Worm (Caenorhabditis elegans) whole organism, L4 larva: ENCODE results near the gene C42D4.13.

Experiments
- D1046.2 ChIP-seq: fragments of 200-800 bp; sonication (Bioruptor generic); IDR thresholded peaks from 2 replicates; pipeline ENCODE4 v1.3.6; 2022; ENCODE audit warnings: missing genetic modification characterization, missing compliant biosample characterization
- F44E2.7 ChIP-seq: fragments of 200-800 bp; sonication (Bioruptor generic); IDR thresholded peaks from 2 replicates; pipeline ENCODE4 v2.1.2; 2022; ENCODE audit warnings: missing genetic modification characterization, missing compliant biosample characterization
- T20F7.1 ChIP-seq: fragments of 200-800 bp; sonication (Bioruptor generic); optimal IDR thresholded peaks from 2 replicates; lab custom pipeline; 2018; ENCODE audit warnings: mild to moderate bottlenecking, missing genetic modification characterization, missing compliant biosample characterization
- T26A8.4 ChIP-seq: fragments of 200-800 bp; sonication (Bioruptor generic); IDR thresholded peaks from 2 replicates; pipeline ENCODE4 v1.3.6; 2022; ENCODE audit warnings: missing genetic modification characterization, missing compliant biosample characterization
- Y105C5A.15 ChIP-seq: fragments of 200-800 bp; sonication (Bioruptor generic); IDR thresholded peaks from 2 replicates; pipeline ENCODE4 v1.3.6; 2022; ENCODE audit warnings: missing genetic modification characterization, missing compliant biosample characterization
- Y48G9A.11 ChIP-seq: fragments of 200-800 bp; sonication (Bioruptor generic); IDR thresholded peaks from 2 replicates; pipeline ENCODE4 v1.3.6; 2022; ENCODE audit warnings: missing genetic modification reagents, missing genetic modification characterization, missing compliant biosample characterization
- Y5F2A.4 ChIP-seq: fragments of 200-800 bp; sonication (Bioruptor generic); optimal IDR thresholded peaks from 2 replicates; lab custom pipeline; 2018; ENCODE audit warnings: mild to moderate bottlenecking, missing genetic modification characterization, missing compliant biosample characterization
- ZK337.2 ChIP-seq: fragments of 200-800 bp; sonication (Bioruptor generic); IDR thresholded peaks from 2 replicates; pipeline ENCODE4 v1.3.6; 2022; ENCODE audit warnings: missing genetic modification reagents, missing genetic modification characterization, missing compliant biosample characterization
- ZK546.5 ChIP-seq, 2 experiments: sonication (generic microtip); optimal IDR thresholded peaks; 2 replicates each; lab custom pipeline; 2017; ENCODE audit warnings: missing biosample characterization in 2 of 2, missing genetic modification characterization in 2 of 2
- aha-1 ChIP-seq: fragments of 150-350 bp; peaks from one replicate; lab custom pipeline; 2014; ENCODE audit warnings: missing biosample characterization, missing genetic modification characterization
- ceh-20 ChIP-seq: fragments of 200-800 bp; sonication (Bioruptor generic); IDR thresholded peaks from 2 replicates; pipeline ENCODE4 v1.3.6; 2022; ENCODE audit warnings: missing genetic modification reagents, missing genetic modification characterization, missing compliant biosample characterization
- ceh-32 ChIP-seq: sonication (generic microtip); optimal IDR thresholded peaks from 2 replicates; lab custom pipeline; 2016; ENCODE audit warnings: mild to moderate bottlenecking, missing genetic modification characterization, missing compliant biosample characterization; ENCODE audit not compliant: poor library complexity
- ceh-62 ChIP-seq: sonication (generic microtip); optimal IDR thresholded peaks from 2 replicates; lab custom pipeline; 2017; ENCODE audit warnings: missing biosample characterization, missing genetic modification characterization
- ceh-82 ChIP-seq: sonication (generic microtip); optimal IDR thresholded peaks from 2 replicates; lab custom pipeline; 2017; ENCODE audit warnings: missing biosample characterization, missing genetic modification characterization
- daf-12 ChIP-seq: fragments of 150-350 bp; optimal IDR thresholded peaks from 2 replicates; lab custom pipeline; 2014; ENCODE audit warnings: missing biosample characterization, missing genetic modification reagents, missing genetic modification characterization
- daf-19 ChIP-seq: fragments of 200-800 bp; sonication (Bioruptor generic); conservative IDR thresholded peaks from 2 replicates; pipeline ENCODE4 v1.3.6; 2022; ENCODE audit warnings: missing genetic modification characterization, missing compliant biosample characterization
- dmd-6 ChIP-seq: fragments of 200-800 bp; sonication (Bioruptor generic); IDR thresholded peaks from 2 replicates; pipeline ENCODE4 v1.3.6; 2022; ENCODE audit warnings: missing genetic modification reagents, missing genetic modification characterization, missing compliant biosample characterization
- dve-1 ChIP-seq: sonication (generic microtip); optimal IDR thresholded peaks from 2 replicates; lab custom pipeline; 2017; ENCODE audit warnings: antibody characterized with exemption, mild to moderate bottlenecking, missing genetic modification characterization, missing compliant biosample characterization; ENCODE audit not compliant: insufficient read depth
- egl-27 ChIP-seq: sonication (generic microtip); optimal IDR thresholded peaks from 3 replicates; lab custom pipeline; 2017; ENCODE audit warnings: missing biosample characterization, missing genetic modification reagents, missing genetic modification characterization
- fkh-10 ChIP-seq: fragments of 150-350 bp; optimal IDR thresholded peaks from 2 replicates; lab custom pipeline; 2014; ENCODE audit warnings: missing biosample characterization, missing genetic modification reagents, missing genetic modification characterization
- hif-1 ChIP-seq, 2 experiments: sonication (generic microtip); optimal IDR thresholded peaks; 2 replicates each; lab custom pipeline; 2016 to 2017; ENCODE audit warnings: missing compliant biosample characterization in 2 of 2, missing genetic modification characterization in 2 of 2, missing genetic modification reagents in 2 of 2, missing genotype in 2 of 2, mild to moderate bottlenecking in 1 of 2
- hlh-11 ChIP-seq: fragments of 200-800 bp; sonication (Bioruptor generic); optimal IDR thresholded peaks from 2 replicates; lab custom pipeline; 2018; ENCODE audit warnings: mild to moderate bottlenecking, missing genetic modification characterization, missing compliant biosample characterization
- hlh-30 ChIP-seq: sonication (generic microtip); optimal IDR thresholded peaks from 2 replicates; lab custom pipeline; 2017; ENCODE audit warnings: antibody characterized with exemption, mild to moderate bottlenecking, missing genetic modification characterization, missing compliant biosample characterization; ENCODE audit not compliant: insufficient read depth
- lim-7 ChIP-seq: fragments of 200-800 bp; sonication (Bioruptor generic); IDR thresholded peaks from 2 replicates; pipeline ENCODE4 v1.3.6; 2022; ENCODE audit warnings: missing genetic modification characterization, missing compliant biosample characterization
- lin-38 ChIP-seq: fragments of 200-800 bp; sonication (Bioruptor generic); IDR thresholded peaks from 2 replicates; pipeline ENCODE4 v1.3.6; 2022; ENCODE audit warnings: missing genetic modification reagents, missing genetic modification characterization, missing compliant biosample characterization
- lsy-2 ChIP-seq, 2 experiments: fragments of 150-350 bp in 1 of 2; sonication (generic microtip) in 1 of 2; optimal IDR thresholded peaks; 2 replicates each; lab custom pipeline; 2014 to 2017; ENCODE audit warnings: missing biosample characterization in 2 of 2, missing genetic modification characterization in 2 of 2
- mdl-1 ChIP-seq, 2 experiments: fragments of 150-350 bp in 1 of 2; sonication (generic microtip) in 1 of 2; optimal IDR thresholded peaks; 2 replicates each; lab custom pipeline; 2014 to 2017; ENCODE audit warnings: missing biosample characterization in 2 of 2, missing genetic modification characterization in 2 of 2
- mdt-29 ChIP-seq: fragments of 200-800 bp; sonication (Bioruptor generic); IDR thresholded peaks from 2 replicates; pipeline ENCODE4 v1.3.6; 2022; ENCODE audit warnings: missing genetic modification reagents, missing genetic modification characterization, missing compliant biosample characterization
- mep-1 ChIP-seq: fragments of 150-350 bp; sonication (generic microtip); optimal IDR thresholded peaks from 3 replicates; lab custom pipeline; 2014; ENCODE audit warnings: missing biosample characterization, missing genetic modification characterization
- mes-2 ChIP-seq: sonication (generic microtip); optimal IDR thresholded peaks from 2 replicates; lab custom pipeline; 2016; ENCODE audit warnings: missing genotype, mild to moderate bottlenecking, missing genetic modification characterization, missing compliant biosample characterization; ENCODE audit not compliant: poor library complexity, severe bottlenecking
- mxl-3 ChIP-seq: fragments of 200-800 bp; sonication (Bioruptor generic); optimal IDR thresholded peaks from 2 replicates; lab custom pipeline; 2018; ENCODE audit warnings: mild to moderate bottlenecking, missing genetic modification characterization, missing compliant biosample characterization
- nhr-102 ChIP-seq: sonication (generic microtip); optimal IDR thresholded peaks from 2 replicates; lab custom pipeline; 2016; ENCODE audit warnings: mild to moderate bottlenecking, missing genetic modification characterization, moderate library complexity, missing compliant biosample characterization
- nhr-11 ChIP-seq: fragments of 150-350 bp; optimal IDR thresholded peaks from 2 replicates; lab custom pipeline; 2014; ENCODE audit warnings: missing biosample characterization, missing genetic modification characterization
- nhr-237 ChIP-seq: sonication (generic microtip); optimal IDR thresholded peaks from 2 replicates; lab custom pipeline; 2017; ENCODE audit warnings: missing biosample characterization, missing genetic modification characterization
- nhr-25 ChIP-seq: sonication (generic microtip); optimal IDR thresholded peaks from 2 replicates; lab custom pipeline; 2017; ENCODE audit warnings: missing genetic modification characterization, mild to moderate bottlenecking, missing compliant biosample characterization, antibody characterized with exemption, moderate library complexity, borderline replicate concordance; ENCODE audit not compliant: insufficient read depth
- nhr-28 ChIP-seq: fragments of 150-350 bp; optimal IDR thresholded peaks from 2 replicates; lab custom pipeline; 2014; ENCODE audit warnings: missing biosample characterization, missing genetic modification characterization
- nhr-41 ChIP-seq: fragments of 200-800 bp; sonication (Bioruptor generic); IDR thresholded peaks from 2 replicates; pipeline ENCODE4 v1.3.6; 2022; ENCODE audit warnings: missing genetic modification reagents, missing genetic modification characterization, missing compliant biosample characterization
- nhr-48 ChIP-seq: sonication (generic microtip); optimal IDR thresholded peaks from 2 replicates; lab custom pipeline; 2016; ENCODE audit warnings: mild to moderate bottlenecking, missing genetic modification characterization, missing compliant biosample characterization
- nhr-76 ChIP-seq: fragments of 150-350 bp; optimal IDR thresholded peaks from 2 replicates; lab custom pipeline; 2014; ENCODE audit warnings: missing biosample characterization, missing genetic modification characterization
- rbr-2 ChIP-seq: sonication (generic microtip); optimal IDR thresholded peaks from 2 replicates; lab custom pipeline; 2016; ENCODE audit warnings: missing genotype, missing genetic modification characterization, missing compliant biosample characterization
- skn-1 ChIP-seq: fragments of 150-350 bp; optimal IDR thresholded peaks from 2 replicates; lab custom pipeline; 2014; ENCODE audit warnings: missing biosample characterization, missing genetic modification characterization
- spr-1 ChIP-seq: sonication (generic microtip); optimal IDR thresholded peaks from 2 replicates; lab custom pipeline; 2016; ENCODE audit warnings: mild to moderate bottlenecking, missing genetic modification characterization, missing compliant biosample characterization
- spr-3 ChIP-seq: fragments of 200-800 bp; sonication (Bioruptor generic); optimal IDR thresholded peaks from 2 replicates; lab custom pipeline; 2018; ENCODE audit warnings: mild to moderate bottlenecking, missing genetic modification characterization, missing compliant biosample characterization
- tag-97 ChIP-seq: fragments of 200-800 bp; sonication (Bioruptor generic); IDR thresholded peaks from 2 replicates; pipeline ENCODE4 v1.3.6; 2022; ENCODE audit warnings: missing genetic modification characterization, missing compliant biosample characterization
- tra-1 ChIP-seq: fragments of 200-800 bp; sonication (Bioruptor generic); IDR thresholded peaks from 2 replicates; pipeline ENCODE4 v1.3.6; 2022; ENCODE audit warnings: missing genetic modification reagents, missing genetic modification characterization, missing compliant biosample characterization
- unc-39 ChIP-seq: sonication (generic microtip); optimal IDR thresholded peaks from 2 replicates; lab custom pipeline; 2017; ENCODE audit warnings: missing biosample characterization, missing genetic modification characterization
- unc-62 ChIP-seq, 3 experiments: fragments of 150-350 bp in 1 of 3; sonication (generic microtip); optimal IDR thresholded peaks in 2 of 3; peaks in 1 of 3; 1 replicate in 1 of 3; 2 replicates in 2 of 3; lab custom pipeline; 2014 to 2017; ENCODE audit warnings: missing biosample characterization in 3 of 3, missing genetic modification characterization in 3 of 3, missing genetic modification reagents in 3 of 3, missing genotype in 1 of 3
- zfp-3 ChIP-seq: fragments of 200-800 bp; sonication (Bioruptor generic); conservative IDR thresholded peaks from 2 replicates; pipeline ENCODE4 v1.3.6; 2022; ENCODE audit warnings: missing genetic modification reagents, missing genetic modification characterization, missing compliant biosample characterization
- zip-2 ChIP-seq: fragments of 150-350 bp; optimal IDR thresholded peaks from 2 replicates; lab custom pipeline; 2014; ENCODE audit warnings: missing biosample characterization, missing genetic modification characterization
- ztf-11 ChIP-seq: fragments of 150-350 bp; optimal IDR thresholded peaks from 2 replicates; lab custom pipeline; 2014; ENCODE audit warnings: missing biosample characterization, missing genetic modification characterization

The C42D4.13 gene

ce11 chrIV:7147722-7148121, 40.2 kb downstream of the C42D4.13 start (continued):
- TF ChIP-seq F44E2.7 (GFP tag; lab: Robert Waterston, UW) (no peak), skn-1 (no peak), ceh-82 (tag; lab: Kevin White, UChicago) (no peak), ceh-20 (GFP tag; lab: Robert Waterston, UW) (no peak), mdt-29 (GFP tag; lab: Robert Waterston, UW) (no peak), dve-1 (tag; lab: Kevin White, UChicago) (peak; percentile 25), lim-7 (GFP tag; lab: Robert Waterston, UW) (no peak), ceh-62 (tag; lab: Kevin White, UChicago) (no peak), nhr-41 (GFP tag; lab: Robert Waterston, UW) (no peak), rbr-2 (tag; lab: Kevin White, UChicago) (peak; percentile 13), D1046.2 (no peak), nhr-28 (tag; lab: Kevin White, UChicago) (peak; percentile 57), aha-1 (tag; lab: Kevin White, UChicago) (no peak), ceh-32 (tag; lab: Kevin White, UChicago) (no peak), ZK337.2 (no peak), daf-19 (no peak), mep-1 (tag; lab: Kevin White, UChicago) (peak; percentile 38), fkh-10 (GFP tag; lab: Kevin White, UChicago) (peak; percentile 15), Y105C5A.15 (GFP tag; lab: Robert Waterston, UW) (no peak), nhr-76 (no peak), T26A8.4 (no peak), Y48G9A.11 (no peak), lin-38 (GFP tag; lab: Robert Waterston, UW) (peak; percentile 29; the same call in 1 of the 2 replicates), zip-2 (tag; lab: Kevin White, UChicago) (no peak), nhr-237 (no peak), mes-2 (tag; lab: Kevin White, UChicago) (peak; percentile 6), nhr-48 (no peak), egl-27 (no peak), spr-1 (no peak), nhr-11 (tag; lab: Kevin White, UChicago) (no peak), dmd-6 (GFP tag; lab: Robert Waterston, UW) (no peak)

ce11 chrIV:7144670-7145257, 43.2 kb downstream of the C42D4.13 start, which contains the start of gene hecd-1:
Gene hecd-1, minus strand, starts transcription at chrIV:7144720.
- TF ChIP-seq dve-1 (tag; lab: Kevin White, UChicago) (peak; percentile 16), hif-1 (tag; optimal IDR thresholded peaks at IDR 0.05; lab: Kevin White, UChicago) (no peak), T20F7.1 (GFP tag; lab: Kevin White, UChicago) (no peak), tra-1 (GFP tag; lab: Robert Waterston, UW) (no peak), lsy-2 (tag; optimal IDR thresholded peaks at IDR 0.05; lab: Kevin White, UChicago) (peak in 1 of 2 experiments; percentile 56), mep-1 (tag; lab: Kevin White, UChicago) (peak; percentile 23), hlh-30 (tag; lab: Kevin White, UChicago) (peak; percentile 79), nhr-25 (no peak), Y5F2A.4 (GFP tag; lab: Kevin White, UChicago) (no peak), unc-39 (tag; lab: Kevin White, UChicago) (no peak), mxl-3 (GFP tag; lab: Kevin White, UChicago) (peak; percentile 37), spr-3 (no peak), ZK546.5 (tag; optimal IDR thresholded peaks at IDR 0.05; lab: Kevin White, UChicago) (no peak), nhr-48 (no peak), aha-1 (tag; lab: Kevin White, UChicago) (peak; percentile 79), hlh-11 (tag; lab: Kevin White, UChicago) (peak; percentile 14), tag-97 (GFP tag; lab: Robert Waterston, UW) (no peak), mdl-1 (tag; optimal IDR thresholded peaks at IDR 0.05; lab: Kevin White, UChicago) (peak in 1 of 2 experiments; percentile 25), mes-2 (tag; lab: Kevin White, UChicago) (peak; percentile 13), nhr-102 (tag; lab: Kevin White, UChicago) (no peak), ztf-11 (tag; lab: Kevin White, UChicago) (no peak), daf-19 (no peak), skn-1 (no peak), daf-12 (tag; lab: Kevin White, UChicago) (no peak), zfp-3 (GFP tag; lab: Robert Waterston, UW) (no peak), unc-62 (GFP tag; optimal IDR thresholded peaks at IDR 0.05 in 1 of 2; lab: Kevin White, UChicago) (no peak), unc-62 (tag; optimal IDR thresholded peaks at IDR 0.05; lab: Kevin White, UChicago) (no peak)
